Worm (Caenorhabditis elegans) whole organism, L4 larva: Measurements from ENCODE around the gene plc-4.

Source experiments
- ZK546.5 ChIP-seq, 2 experiments: sonication (generic microtip); optimal IDR thresholded peaks; 2 replicates each; lab custom pipeline; 2017; ENCODE audit warnings: missing biosample characterization in 2 of 2, missing genetic modification characterization in 2 of 2
- fos-1 ChIP-seq: fragments of 150-350 bp; optimal IDR thresholded peaks from 2 replicates; lab custom pipeline; 2014; ENCODE audit warnings: missing biosample characterization, missing genetic modification characterization
- lsy-2 ChIP-seq, 2 experiments: fragments of 150-350 bp in 1 of 2; sonication (generic microtip) in 1 of 2; optimal IDR thresholded peaks; 2 replicates each; lab custom pipeline; 2014 to 2017; ENCODE audit warnings: missing biosample characterization in 2 of 2, missing genetic modification characterization in 2 of 2
- spr-1 ChIP-seq: sonication (generic microtip); optimal IDR thresholded peaks from 2 replicates; lab custom pipeline; 2016; ENCODE audit warnings: mild to moderate bottlenecking, missing genetic modification characterization, missing compliant biosample characterization
- unc-62 ChIP-seq, 3 experiments: fragments of 150-350 bp in 1 of 3; sonication (generic microtip); optimal IDR thresholded peaks in 2 of 3; peaks in 1 of 3; 1 replicate in 1 of 3; 2 replicates in 2 of 3; lab custom pipeline; 2014 to 2017; ENCODE audit warnings: missing biosample characterization in 3 of 3, missing genetic modification characterization in 3 of 3, missing genetic modification reagents in 3 of 3, missing genotype in 1 of 3
- zip-11 ChIP-seq: fragments of 200-800 bp; sonication (Bioruptor generic); IDR thresholded peaks from 2 replicates; pipeline ENCODE4 v1.3.6; 2022; ENCODE audit warnings: missing genetic modification characterization, missing compliant biosample characterization

DNA sequence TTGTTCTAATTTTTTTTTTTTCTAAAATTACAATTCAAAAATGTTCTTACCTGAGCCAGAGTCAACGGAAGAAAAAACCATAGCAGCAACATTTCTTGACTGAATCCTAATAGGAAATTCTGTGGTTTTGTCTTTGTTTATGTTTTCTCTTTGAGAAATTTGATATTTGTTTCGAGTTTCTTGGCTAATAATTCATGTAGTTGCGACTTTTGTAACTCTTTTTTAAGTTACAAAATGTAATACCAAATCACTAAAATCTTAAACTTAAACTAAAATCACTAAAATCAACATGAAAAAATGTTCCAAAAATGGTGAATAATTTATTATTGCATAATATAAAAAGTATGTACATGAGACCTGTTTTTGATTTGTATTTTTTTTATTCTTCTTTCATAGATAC lies 14.7 kb downstream of the plc-4 start, which contains the start of gene egas-4:
- TF ChIP-seq fos-1 (no peak), lsy-2 (tag; optimal IDR thresholded peaks at IDR 0.05; lab: Kevin White, UChicago) (no peak), unc-62 (GFP tag; optimal IDR thresholded peaks at IDR 0.05 in 1 of 2; lab: Kevin White, UChicago) (no peak), unc-62 (tag; optimal IDR thresholded peaks at IDR 0.05; lab: Kevin White, UChicago) (no peak), ZK546.5 (tag; optimal IDR thresholded peaks at IDR 0.05; lab: Kevin White, UChicago) (no peak), spr-1 (tag; lab: Kevin White, UChicago) (no peak), zip-11 (GFP tag; lab: Robert Waterston, UW) (no peak)
